Worm (Caenorhabditis elegans): ENCODE results near the gene C10C6.3.

DNA sequence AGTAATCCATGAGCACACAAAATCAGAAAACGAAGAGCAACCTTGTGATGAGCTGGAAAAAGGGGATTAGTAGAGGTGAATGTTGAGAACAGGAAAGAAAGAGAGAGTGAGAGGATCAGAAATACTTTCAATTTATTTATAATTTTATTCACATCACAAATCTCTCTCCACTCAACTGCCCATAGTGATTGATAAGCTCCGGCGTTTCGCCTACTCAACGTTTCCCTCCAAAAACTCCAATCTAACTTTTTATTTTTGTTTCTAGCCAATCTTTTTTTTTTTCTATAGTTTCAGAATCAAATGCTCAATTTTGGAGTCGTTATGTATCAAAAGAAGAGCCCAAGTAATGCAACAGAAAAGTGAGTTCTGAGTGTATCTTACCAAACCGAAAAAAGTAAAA lies 39.6 kb downstream of the C10C6.3 start, which contains the start of gene kin-4:
- TF ChIP-seq unc-39 (tag; optimal IDR thresholded peaks at IDR 0.05) = no peak
- no peak for TF ChIP-seq zag-1 (tag; optimal IDR thresholded peaks at IDR 0.05)
- TF ChIP-seq F37D6.2 (tag; optimal IDR thresholded peaks at IDR 0.05) = no peak
- no peak for TF ChIP-seq R02D3.7 (tag; optimal IDR thresholded peaks at IDR 0.05)
- TF ChIP-seq lsy-2 (tag; optimal IDR thresholded peaks at IDR 0.05) = no peak
- no peak for TF ChIP-seq lin-39 (tag; optimal IDR thresholded peaks at IDR 0.05)

All from whole organism, L4 larva.